Worm (Caenorhabditis elegans) whole organism, L2 larva: Measurements from ENCODE around the gene gpx-7.

Experiments
- C34F6.9 ChIP-seq: fragments of 150-350 bp; optimal IDR thresholded peaks from 2 replicates; lab custom pipeline; 2014; ENCODE audit warnings: missing biosample characterization, missing genetic modification characterization
- F13H6.1 ChIP-seq: sonication (generic microtip); optimal IDR thresholded peaks from 2 replicates; lab custom pipeline; 2016; ENCODE audit warnings: missing genetic modification characterization, missing compliant biosample characterization
- R02D3.7 ChIP-seq: fragments of 150-350 bp; optimal IDR thresholded peaks from 2 replicates; lab custom pipeline; 2014; ENCODE audit warnings: missing biosample characterization, missing genetic modification characterization
- Y55F3AM.14 ChIP-seq: fragments of 200-800 bp; sonication (Bioruptor generic); optimal IDR thresholded peaks from 2 replicates; lab custom pipeline; 2018; ENCODE audit warnings: mild to moderate bottlenecking, missing genetic modification characterization, missing compliant biosample characterization
- ZK546.5 ChIP-seq: sonication (generic microtip); optimal IDR thresholded peaks from 2 replicates; lab custom pipeline; 2017; ENCODE audit warnings: missing biosample characterization, missing genetic modification characterization
- ama-1 ChIP-seq: fragments of 150-350 bp; optimal IDR thresholded peaks from 2 replicates; lab custom pipeline; 2018; ENCODE audit warnings: inconsistent platforms
- blmp-1 ChIP-seq: sonication (generic microtip); optimal IDR thresholded peaks from 2 replicates; lab custom pipeline; 2017; ENCODE audit warnings: missing genetic modification characterization, mild to moderate bottlenecking, missing compliant biosample characterization, antibody characterized with exemption, moderate library complexity; ENCODE audit not compliant: insufficient read depth
- ceh-16 ChIP-seq: fragments of 150-350 bp; optimal IDR thresholded peaks from 2 replicates; lab custom pipeline; 2014; ENCODE audit warnings: missing biosample characterization, missing genetic modification characterization
- ceh-82 ChIP-seq: fragments of 150-350 bp; optimal IDR thresholded peaks from 2 replicates; lab custom pipeline; 2014; ENCODE audit warnings: missing biosample characterization, missing genetic modification characterization
- crh-2 ChIP-seq: sonication (generic microtip); optimal IDR thresholded peaks from 2 replicates; lab custom pipeline; 2017; ENCODE audit warnings: missing biosample characterization, missing genetic modification characterization
- egl-27 ChIP-seq: sonication (generic microtip); optimal IDR thresholded peaks from 3 replicates; lab custom pipeline; 2017; ENCODE audit warnings: missing biosample characterization, missing genetic modification reagents, missing genetic modification characterization
- elt-1 ChIP-seq: fragments of 150-350 bp; optimal IDR thresholded peaks from 2 replicates; lab custom pipeline; 2014; ENCODE audit warnings: missing biosample characterization, missing genetic modification characterization
- elt-3 ChIP-seq: sonication (generic microtip); optimal IDR thresholded peaks from 2 replicates; lab custom pipeline; 2017; ENCODE audit warnings: missing biosample characterization, missing genetic modification characterization
- fos-1 ChIP-seq: fragments of 150-350 bp; optimal IDR thresholded peaks from 2 replicates; lab custom pipeline; 2014; ENCODE audit warnings: missing biosample characterization, missing genetic modification characterization
- gmeb-1 ChIP-seq: fragments of 150-350 bp; optimal IDR thresholded peaks from 2 replicates; lab custom pipeline; 2014; ENCODE audit warnings: missing biosample characterization, missing genetic modification characterization
- lsy-2 ChIP-seq, 2 experiments: fragments of 150-350 bp in 1 of 2; sonication (generic microtip) in 1 of 2; optimal IDR thresholded peaks; 2 replicates each; lab custom pipeline; 2014 to 2017; ENCODE audit warnings: missing biosample characterization in 2 of 2, missing genetic modification characterization in 2 of 2
- mbf-1 ChIP-seq: sonication (generic microtip); optimal IDR thresholded peaks from 2 replicates; lab custom pipeline; 2017; ENCODE audit warnings: missing biosample characterization, missing genetic modification characterization
- nhr-11 ChIP-seq: fragments of 150-350 bp; optimal IDR thresholded peaks from 2 replicates; lab custom pipeline; 2014; ENCODE audit warnings: missing biosample characterization, missing genetic modification characterization
- nhr-129 ChIP-seq: fragments of 150-350 bp; optimal IDR thresholded peaks from 2 replicates; lab custom pipeline; 2014; ENCODE audit warnings: missing biosample characterization, missing genetic modification characterization
- nhr-21 ChIP-seq: fragments of 150-350 bp; optimal IDR thresholded peaks from 2 replicates; lab custom pipeline; 2014; ENCODE audit warnings: missing biosample characterization, missing genetic modification characterization
- nhr-23 ChIP-seq: fragments of 150-350 bp; optimal IDR thresholded peaks from 2 replicates; lab custom pipeline; 2014; ENCODE audit warnings: missing biosample characterization, missing genetic modification reagents, missing genetic modification characterization
- nhr-237 ChIP-seq: fragments of 150-350 bp; optimal IDR thresholded peaks from 2 replicates; lab custom pipeline; 2014; ENCODE audit warnings: missing biosample characterization, missing genetic modification characterization
- nhr-6 ChIP-seq: fragments of 150-350 bp; optimal IDR thresholded peaks from 2 replicates; lab custom pipeline; 2014; ENCODE audit warnings: missing biosample characterization, missing genetic modification characterization
- nhr-77 ChIP-seq: fragments of 150-350 bp; optimal IDR thresholded peaks from 2 replicates; lab custom pipeline; 2014; ENCODE audit warnings: missing biosample characterization, missing genetic modification characterization
- sem-4 ChIP-seq: fragments of 150-350 bp; optimal IDR thresholded peaks from 2 replicates; lab custom pipeline; 2014; ENCODE audit warnings: missing biosample characterization, missing genetic modification reagents, missing genetic modification characterization
- skn-1 ChIP-seq: sonication (generic microtip); optimal IDR thresholded peaks from 2 replicates; lab custom pipeline; 2017; ENCODE audit warnings: missing biosample characterization, missing genetic modification characterization
- snpc-4 ChIP-seq: fragments of 150-350 bp; optimal IDR thresholded peaks from 2 replicates; lab custom pipeline; 2014; ENCODE audit warnings: missing biosample characterization, missing genetic modification characterization
- unc-39 ChIP-seq: fragments of 150-350 bp; optimal IDR thresholded peaks from 2 replicates; lab custom pipeline; 2014; ENCODE audit warnings: missing biosample characterization, missing genetic modification characterization
- unc-55 ChIP-seq: fragments of 150-350 bp; sonication (generic microtip); optimal IDR thresholded peaks from 3 replicates; lab custom pipeline; 2014; ENCODE audit warnings: missing biosample characterization, missing genetic modification reagents, missing genetic modification characterization
- unc-62 ChIP-seq: fragments of 150-350 bp; optimal IDR thresholded peaks from 2 replicates; lab custom pipeline; 2014; ENCODE audit warnings: missing biosample characterization, missing genetic modification reagents, missing genetic modification characterization
- zag-1 ChIP-seq: fragments of 150-350 bp; optimal IDR thresholded peaks from 2 replicates; lab custom pipeline; 2014; ENCODE audit warnings: missing biosample characterization, missing genetic modification characterization
- ztf-1 ChIP-seq: fragments of 200-800 bp; sonication (Bioruptor generic); conservative IDR thresholded peaks from 2 replicates; pipeline ENCODE4 v1.3.6; 2022; ENCODE audit warnings: missing genetic modification characterization, missing compliant biosample characterization
- ztf-11 ChIP-seq: sonication (generic microtip); optimal IDR thresholded peaks from 2 replicates; lab custom pipeline; 2017; ENCODE audit warnings: missing biosample characterization, missing genetic modification characterization
- ztf-4 ChIP-seq: fragments of 150-350 bp; optimal IDR thresholded peaks from 2 replicates; lab custom pipeline; 2014; ENCODE audit warnings: missing biosample characterization, missing genetic modification characterization

Gene gpx-7

ce11 chrX:7799680-7800079 lies at the start of gene gpx-7:
Gene gpx-7, minus strand, starts transcription at chrX:7799780.
- TF ChIP-seq nhr-23 (tag; lab: Kevin White, UChicago), result no peak
- no peak for TF ChIP-seq gmeb-1 (tag; lab: Kevin White, UChicago)
- TF ChIP-seq fos-1 (tag; lab: Kevin White, UChicago), result peak; percentile 12

ce11 chrX:7847413-7847812 lies 47.8 kb upstream of the gpx-7 start, which contains the start of gene C54D2.6:
Gene C54D2.6, minus strand, starts transcription at chrX:7847513.
- TF ChIP-seq ceh-82 (tag; lab: Kevin White, UChicago) (no peak), unc-62 (GFP tag; lab: Kevin White, UChicago) (no peak), fos-1 (tag; lab: Kevin White, UChicago) (no peak), lsy-2 (tag; optimal IDR thresholded peaks at IDR 0.05; lab: Kevin White, UChicago) (no peak), blmp-1 (tag; lab: Kevin White, UChicago) (no peak), nhr-11 (no peak), F13H6.1 (tag; lab: Kevin White, UChicago) (no peak), Y55F3AM.14 (GFP tag; lab: Kevin White, UChicago) (no peak), nhr-21 (tag; lab: Kevin White, UChicago) (no peak), ceh-16 (tag; lab: Kevin White, UChicago) (no peak), snpc-4 (tag; lab: Kevin White, UChicago) (no peak), skn-1 (no peak)

- TF ChIP-seq ztf-11, result no peak
- no peak for TF ChIP-seq mbf-1 (tag; lab: Kevin White, UChicago)
- no peak for TF ChIP-seq lsy-2 (tag; optimal IDR thresholded peaks at IDR 0.05; lab: Kevin White, UChicago)
- no peak for TF ChIP-seq nhr-237 (tag; lab: Kevin White, UChicago)
- TF ChIP-seq ztf-4 (tag; lab: Kevin White, UChicago), result no peak
- TF ChIP-seq nhr-129, result no peak
- no peak for TF ChIP-seq egl-27 (tag; lab: Kevin White, UChicago)
- TF ChIP-seq unc-62 (GFP tag; lab: Kevin White, UChicago), result no peak
Measured at ce11 chrX:7842241-7842640, 42.7 kb upstream of the gpx-7 start, which contains the start of gene idpp-11. Gene idpp-11, plus strand, starts transcription at chrX:7842541.

ce11 chrX:7839989-7840388 lies 40.4 kb upstream of the gpx-7 start:
- TF ChIP-seq mbf-1 (tag; lab: Kevin White, UChicago), result no peak

ce11 chrX:7838582-7838981 lies 39.0 kb upstream of the gpx-7 start, which contains the start of gene nlp-101:
Gene nlp-101, plus strand, starts transcription at chrX:7838882.
- TF ChIP-seq unc-39 (tag; lab: Kevin White, UChicago) (no peak), gmeb-1 (tag; lab: Kevin White, UChicago) (no peak), R02D3.7 (tag; lab: Kevin White, UChicago) (no peak), ztf-1 (GFP tag; lab: Robert Waterston, UW) (no peak), egl-27 (tag; lab: Kevin White, UChicago) (no peak), ama-1 (lab: Kevin White, UChicago) (no peak), ztf-11 (no peak), crh-2 (no peak), lsy-2 (tag; optimal IDR thresholded peaks at IDR 0.05; lab: Kevin White, UChicago) (no peak), fos-1 (tag; lab: Kevin White, UChicago) (no peak), C34F6.9 (tag; lab: Kevin White, UChicago) (no peak), unc-55 (GFP tag; lab: Kevin White, UChicago) (no peak), zag-1 (tag; lab: Kevin White, UChicago) (no peak), nhr-237 (tag; lab: Kevin White, UChicago) (no peak), nhr-77 (no peak), ZK546.5 (no peak), mbf-1 (tag; lab: Kevin White, UChicago) (no peak), elt-3 (tag; lab: Kevin White, UChicago) (no peak), nhr-11 (no peak)

- TF ChIP-seq blmp-1 (tag; lab: Kevin White, UChicago) (no peak), nhr-6 (tag; lab: Kevin White, UChicago) (no peak), sem-4 (tag; lab: Kevin White, UChicago) (no peak), elt-1 (tag; lab: Kevin White, UChicago) (no peak)
Measured at ce11 chrX:7834117-7834516, 34.5 kb upstream of the gpx-7 start, which contains the start of gene sul-3. Gene sul-3, minus strand, starts transcription at chrX:7834217.
